Worm (Caenorhabditis elegans) whole organism, L3 larva: ENCODE measurements around the gene C03B1.9.
A peak's percentile ranks its signal among the peaks of the same experiment; 100 is the strongest.

Experiments used
- daf-12 ChIP-seq: fragments of 150-350 bp; optimal IDR thresholded peaks from 2 replicates; lab custom pipeline; 2014; ENCODE audit warnings: missing biosample characterization, missing genetic modification reagents, missing genetic modification characterization
- egl-5 ChIP-seq: fragments of 150-350 bp; optimal IDR thresholded peaks from 2 replicates; lab custom pipeline; 2017; ENCODE audit warnings: missing biosample characterization, missing genetic modification reagents, missing genetic modification characterization, inconsistent platforms
- elt-1 ChIP-seq: fragments of 150-350 bp; optimal IDR thresholded peaks from 2 replicates; lab custom pipeline; 2014; ENCODE audit warnings: missing biosample characterization, missing genetic modification characterization
- nhr-23 ChIP-seq: fragments of 150-350 bp; optimal IDR thresholded peaks from 2 replicates; lab custom pipeline; 2014; ENCODE audit warnings: missing biosample characterization, missing genetic modification reagents, missing genetic modification characterization
- nhr-43 ChIP-seq: sonication (generic microtip); optimal IDR thresholded peaks from 2 replicates; lab custom pipeline; 2016; ENCODE audit warnings: mild to moderate bottlenecking, missing genetic modification characterization, missing compliant biosample characterization; ENCODE audit not compliant: poor library complexity, severe bottlenecking

The C03B1.9 gene

ce11 chrX:6296402-6296844 is 50.5 kb downstream of the C03B1.9 start (continued):
- peak; percentile 100 for TF ChIP-seq nhr-23 (tag; lab: Kevin White, UChicago)
- TF ChIP-seq egl-5, result peak; percentile 99
- TF ChIP-seq elt-1, result peak; percentile 90
- peak; percentile 99 for TF ChIP-seq nhr-43 (tag; lab: Kevin White, UChicago)
- peak; percentile 96 for TF ChIP-seq daf-12
